Fruit fly (Drosophila melanogaster) whole organism, embryonic: ENCODE results near the gene CG4968.

ENCODE experiments used
- Antp ChIP-seq: fragments of 200-800 bp; sonication (Bioruptor generic); optimal IDR thresholded peaks from 3 replicates; lab custom pipeline; 2016; ENCODE audit warnings: missing biosample characterization, missing genetic modification characterization
- Atf-2 ChIP-seq: fragments of 200-800 bp; sonication (Bioruptor generic); optimal IDR thresholded peaks from 2 replicates; lab custom pipeline; 2016; ENCODE audit warnings: missing biosample characterization, missing genetic modification characterization
- Atf6 ChIP-seq: fragments of 200-800 bp; sonication (Bioruptor generic); IDR thresholded peaks from 2 replicates; pipeline ENCODE4 v1.3.6; 2022; ENCODE audit warnings: missing biosample characterization, missing genetic modification characterization
- B-H1 ChIP-seq: fragments of 200-800 bp; sonication (Bioruptor generic); IDR thresholded peaks from 3 replicates; pipeline ENCODE4 v1.3.6; 2022; ENCODE audit warnings: missing biosample characterization, missing genetic modification characterization
- BEAF-32 ChIP-seq: fragments of 200-800 bp; sonication (Bioruptor generic); optimal IDR thresholded peaks from 3 replicates; lab custom pipeline; 2017; ENCODE audit warnings: missing biosample characterization, missing genetic modification characterization, mild to moderate bottlenecking, moderate library complexity, missing genetic modification reagents
- CG10543 ChIP-seq: fragments of 200-800 bp; sonication (Bioruptor generic); optimal IDR thresholded peaks from 3 replicates; lab custom pipeline; 2017; ENCODE audit warnings: missing biosample characterization, mild to moderate bottlenecking, missing genetic modification characterization, moderate library complexity
- CG11398 ChIP-seq: fragments of 200-800 bp; sonication (Bioruptor generic); optimal IDR thresholded peaks from 2 replicates; lab custom pipeline; 2016; ENCODE audit warnings: missing biosample characterization, missing genetic modification characterization
- CG12299 ChIP-seq: fragments of 200-800 bp; sonication (Bioruptor generic); optimal IDR thresholded peaks from 2 replicates; lab custom pipeline; 2018; ENCODE audit warnings: missing biosample characterization, mild to moderate bottlenecking, missing genetic modification characterization
- CG1233 ChIP-seq: fragments of 200-800 bp; sonication (Bioruptor generic); optimal IDR thresholded peaks from 4 replicates; lab custom pipeline; 2018; ENCODE audit warnings: missing biosample characterization, mild to moderate bottlenecking, missing genetic modification characterization
- CG14710 ChIP-seq: fragments of 200-800 bp; sonication (Bioruptor generic); optimal IDR thresholded peaks from 3 replicates; lab custom pipeline; 2019; ENCODE audit warnings: missing biosample characterization, mild to moderate bottlenecking, missing genetic modification characterization, moderate library complexity
- CG18476 ChIP-seq: fragments of 200-800 bp; sonication (Bioruptor generic); optimal IDR thresholded peaks from 2 replicates; lab custom pipeline; 2016; ENCODE audit warnings: missing biosample characterization, mild to moderate bottlenecking, missing genetic modification characterization
- CG18619 ChIP-seq: fragments of 200-800 bp; sonication (Bioruptor generic); optimal IDR thresholded peaks from 3 replicates; lab custom pipeline; 2017; ENCODE audit warnings: missing biosample characterization, mild to moderate bottlenecking, missing genetic modification characterization
- CG30020 ChIP-seq: fragments of 200-800 bp; optimal IDR thresholded peaks from 2 replicates; lab custom pipeline; 2019; ENCODE audit warnings: missing biosample characterization, mild to moderate bottlenecking, missing genetic modification characterization, moderate library complexity
- CG31224 ChIP-seq: fragments of 200-800 bp; sonication (Bioruptor generic); IDR thresholded peaks from 2 replicates; pipeline ENCODE4 v1.3.6; 2022; ENCODE audit warnings: missing biosample characterization, missing genetic modification characterization
- CG33557 ChIP-seq: fragments of 200-800 bp; sonication (Bioruptor generic); optimal IDR thresholded peaks from 2 replicates; lab custom pipeline; 2019; ENCODE audit warnings: missing biosample characterization, mild to moderate bottlenecking, missing genetic modification characterization, moderate library complexity
- CG34376 ChIP-seq: fragments of 200-800 bp; sonication (Bioruptor generic); optimal IDR thresholded peaks from 2 replicates; lab custom pipeline; 2018; ENCODE audit warnings: missing biosample characterization, mild to moderate bottlenecking, missing genetic modification characterization
- CG34422 ChIP-seq: fragments of 200-800 bp; sonication (Bioruptor generic); IDR thresholded peaks from 3 replicates; pipeline ENCODE4 v1.3.6; 2022; ENCODE audit warnings: missing biosample characterization, missing genetic modification characterization
- CG4282 ChIP-seq: fragments of 200-800 bp; sonication (Bioruptor generic); optimal IDR thresholded peaks from 2 replicates; lab custom pipeline; 2016; ENCODE audit warnings: missing biosample characterization, missing genetic modification characterization
- CG5245 ChIP-seq: fragments of 200-800 bp; sonication (Bioruptor generic); optimal IDR thresholded peaks from 3 replicates; lab custom pipeline; 2016; ENCODE audit warnings: missing biosample characterization, missing genetic modification characterization
- CG7357 ChIP-seq: fragments of 200-800 bp; sonication (Bioruptor generic); IDR thresholded peaks from 3 replicates; pipeline ENCODE4 v1.3.6; 2022; ENCODE audit warnings: missing biosample characterization, missing genetic modification characterization
- CG8290 ChIP-seq, 3 experiments: fragments of 200-800 bp; sonication (Bioruptor generic); optimal IDR thresholded peaks; 2 replicates each; lab custom pipeline; 2016 to 2019; ENCODE audit warnings: missing biosample characterization in 3 of 3, missing genetic modification characterization in 3 of 3, mild to moderate bottlenecking in 2 of 3, moderate library complexity in 1 of 3
- CG9797 ChIP-seq: fragments of 200-800 bp; sonication (Bioruptor generic); optimal IDR thresholded peaks from 3 replicates; lab custom pipeline; 2018; ENCODE audit warnings: missing biosample characterization, mild to moderate bottlenecking, missing genetic modification characterization
- D19A ChIP-seq: fragments of 200-800 bp; optimal IDR thresholded peaks from 3 replicates; lab custom pipeline; 2019; ENCODE audit warnings: missing biosample characterization, mild to moderate bottlenecking, missing genetic modification characterization, moderate library complexity
- D19B ChIP-seq: fragments of 200-800 bp; sonication (Bioruptor generic); optimal IDR thresholded peaks from 2 replicates; lab custom pipeline; 2017; ENCODE audit warnings: missing biosample characterization, mild to moderate bottlenecking, missing genetic modification characterization
- Dad ChIP-seq: fragments of 200-800 bp; sonication (Bioruptor generic); optimal IDR thresholded peaks from 3 replicates; lab custom pipeline; 2016; ENCODE audit warnings: missing biosample characterization, missing genetic modification characterization
- E2f2 ChIP-seq: fragments of 200-800 bp; sonication (Bioruptor generic); IDR thresholded peaks from 2 replicates; pipeline ENCODE4 v1.3.6; 2022; ENCODE audit warnings: missing biosample characterization, missing genetic modification characterization
- Gug ChIP-seq: fragments of 200-800 bp; sonication (Bioruptor generic); IDR thresholded peaks from 4 replicates; pipeline ENCODE4 v1.3.6; 2022; ENCODE audit warnings: missing biosample characterization, missing genetic modification characterization
- HmgD ChIP-seq: fragments of 200-800 bp; sonication (Bioruptor generic); optimal IDR thresholded peaks from 3 replicates; lab custom pipeline; 2016; ENCODE audit warnings: missing biosample characterization, missing genetic modification characterization
- MBD-R2 ChIP-seq: fragments of 200-800 bp; sonication (Bioruptor generic); IDR thresholded peaks from 2 replicates; pipeline ENCODE4 v1.3.6; 2022; ENCODE audit warnings: missing biosample characterization, missing genetic modification characterization
- Pdp1 ChIP-seq, 2 experiments: fragments of 200-800 bp; sonication (Bioruptor generic); optimal IDR thresholded peaks; 3 replicates each; lab custom pipeline; 2016; ENCODE audit warnings: missing biosample characterization in 2 of 2, missing genetic modification characterization in 2 of 2, mild to moderate bottlenecking in 1 of 2, moderate library complexity in 1 of 2
- Rfx ChIP-seq: fragments of 200-800 bp; sonication (Bioruptor generic); IDR thresholded peaks from 2 replicates; pipeline ENCODE4 v1.3.6; 2022; ENCODE audit warnings: missing biosample characterization, missing genetic modification characterization
- Taf1 ChIP-seq: fragments of 200-800 bp; sonication (Bioruptor generic); IDR thresholded peaks from 2 replicates; pipeline ENCODE4 v1.3.6; 2022; ENCODE audit warnings: missing biosample characterization, missing genetic modification characterization
- aop ChIP-seq: fragments of 200-800 bp; sonication (Bioruptor generic); IDR thresholded peaks from 2 replicates; pipeline ENCODE4 v1.3.6; 2022; ENCODE audit warnings: missing biosample characterization, missing genetic modification characterization
- az2 ChIP-seq: fragments of 200-800 bp; sonication (Bioruptor generic); optimal IDR thresholded peaks from 3 replicates; lab custom pipeline; 2016; ENCODE audit warnings: missing biosample characterization, missing genetic modification characterization
- gsb ChIP-seq: fragments of 200-800 bp; sonication (Bioruptor generic); IDR thresholded peaks from 2 replicates; pipeline ENCODE4 v1.3.6; 2022; ENCODE audit warnings: missing biosample characterization, missing genetic modification characterization
- gt ChIP-seq: fragments of 200-800 bp; sonication (Bioruptor generic); IDR thresholded peaks from 2 replicates; pipeline ENCODE4 v1.3.6; 2022; ENCODE audit warnings: missing biosample characterization, missing genetic modification characterization
- mld ChIP-seq: fragments of 200-800 bp; sonication (Bioruptor generic); IDR thresholded peaks from 3 replicates; pipeline ENCODE4 v1.3.6; 2022; ENCODE audit warnings: missing biosample characterization, missing genetic modification characterization; ENCODE audit not compliant: partially characterized antibody
- pfk ChIP-seq: fragments of 200-800 bp; sonication (Bioruptor generic); optimal IDR thresholded peaks from 2 replicates; lab custom pipeline; 2018; ENCODE audit warnings: missing biosample characterization, mild to moderate bottlenecking, missing genetic modification characterization, moderate library complexity
- pzg ChIP-seq: fragments of 200-800 bp; sonication (Bioruptor generic); optimal IDR thresholded peaks from 3 replicates; lab custom pipeline; 2018; ENCODE audit warnings: missing biosample characterization, mild to moderate bottlenecking, missing genetic modification characterization, moderate library complexity
- repo ChIP-seq: fragments of 200-800 bp; sonication (Bioruptor generic); optimal IDR thresholded peaks from 2 replicates; lab custom pipeline; 2016; ENCODE audit warnings: missing biosample characterization, missing genetic modification characterization
- row ChIP-seq: fragments of 200-800 bp; sonication (Bioruptor generic); IDR thresholded peaks from 3 replicates; pipeline ENCODE4 v1.3.6; 2022; ENCODE audit warnings: missing biosample characterization, missing genetic modification characterization
- sens ChIP-seq: fragments of 200-800 bp; sonication (Bioruptor generic); peaks from one replicate; lab custom pipeline; 2016; ENCODE audit warnings: missing biosample characterization, missing genetic modification characterization
- slou ChIP-seq: fragments of 200-800 bp; sonication (Bioruptor generic); optimal IDR thresholded peaks from 3 replicates; lab custom pipeline; 2016; ENCODE audit warnings: missing biosample characterization, missing genetic modification characterization
- stwl ChIP-seq: fragments of 200-800 bp; sonication (Bioruptor generic); optimal IDR thresholded peaks from 3 replicates; lab custom pipeline; 2018; ENCODE audit warnings: missing biosample characterization, mild to moderate bottlenecking, missing genetic modification characterization, moderate library complexity
- sug ChIP-seq: fragments of 200-800 bp; optimal IDR thresholded peaks from 2 replicates; lab custom pipeline; 2019; ENCODE audit warnings: missing biosample characterization, mild to moderate bottlenecking, missing genetic modification characterization, moderate library complexity
- ttk ChIP-seq: fragments of 200-800 bp; sonication (Bioruptor generic); IDR thresholded peaks from 2 replicates; pipeline ENCODE4 v2.1.2; 2022; ENCODE audit warnings: missing biosample characterization, missing genetic modification characterization

CG4968 gene

dm6 chr2L:10322176-10322575, 15.5 kb downstream of the CG4968 start, which contains the start of gene CG4995:
Gene CG4995 (plus strand): TSS chr2L:10322476.
- TF ChIP-seq HmgD (GFP tag; lab: Kevin White, UChicago) (no peak), MBD-R2 (GFP tag; lab: Robert Waterston, UW) (no peak), D19A (tag; lab: Kevin White, UChicago) (peak; percentile 18), sens (GFP tag; lab: Kevin White, UChicago) (peak; percentile 50)

dm6 chr2L:10322773-10323487, 16.2 kb downstream of the CG4968 start, which contains the start of gene CG5381:
Gene CG5381 (minus strand): TSS chr2L:10323102.
- TF ChIP-seq sug (tag; lab: Kevin White, UChicago): peak; percentile 15
- peak; percentile 96 for TF ChIP-seq D19B
- no peak for TF ChIP-seq CG8290 (GFP tag; optimal IDR thresholded peaks at IDR 0.05; lab: Kevin White, UChicago)
- TF ChIP-seq CG8290 (tag; optimal IDR thresholded peaks at IDR 0.05; lab: Kevin White, UChicago): no peak
- TF ChIP-seq row: peak; percentile 44; the same call in 2 of the 3 replicates
- no peak for TF ChIP-seq CG5245 (GFP tag; lab: Kevin White, UChicago)
- peak in 1 of 2 experiments; percentile 82 for TF ChIP-seq Pdp1 (GFP tag; optimal IDR thresholded peaks at IDR 0.05; lab: Kevin White, UChicago)
- TF ChIP-seq, all 482 proteins: peak for 4

- TF ChIP-seq sens (GFP tag; lab: Kevin White, UChicago): peak; percentile 10
- no peak for TF ChIP-seq CG1233 (GFP tag; lab: Kevin White, UChicago)
- TF ChIP-seq repo: no peak
- no peak for TF ChIP-seq B-H1 (GFP tag; lab: Robert Waterston, UW)
- no peak for TF ChIP-seq Atf-2 (GFP tag; lab: Kevin White, UChicago)
- no peak for TF ChIP-seq slou (GFP tag; lab: Kevin White, UChicago)
- peak; percentile 48 for TF ChIP-seq stwl
- no peak for TF ChIP-seq Antp (GFP tag; lab: Kevin White, UChicago)
- no peak for TF ChIP-seq Dad
- TF ChIP-seq CG12299 (tag; lab: Kevin White, UChicago): no peak
- no peak for TF ChIP-seq CG4282 (GFP tag; lab: Kevin White, UChicago)
- no peak for TF ChIP-seq CG11398
- no peak for TF ChIP-seq Atf6 (GFP tag; lab: Robert Waterston, UW)
- no peak for TF ChIP-seq CG34422 (GFP tag; lab: Robert Waterston, UW)
- TF ChIP-seq gsb (GFP tag; lab: Robert Waterston, UW): no peak
- TF ChIP-seq mld (GFP tag; lab: Robert Waterston, UW): no peak
- no peak for TF ChIP-seq gt
- peak; percentile 40 for TF ChIP-seq pzg (GFP tag; lab: Kevin White, UChicago)
- peak; percentile 85 for TF ChIP-seq pfk
- no peak for TF ChIP-seq Taf1 (GFP tag; lab: Robert Waterston, UW)
- TF ChIP-seq BEAF-32: peak; percentile 7
- TF ChIP-seq CG30020 (tag; lab: Kevin White, UChicago): peak; percentile 89
- no peak for TF ChIP-seq ttk (GFP tag; lab: Robert Waterston, UW)
- no peak for TF ChIP-seq CG18619
- TF ChIP-seq CG10543: no peak
- no peak for TF ChIP-seq Gug (GFP tag; lab: Robert Waterston, UW)
- no peak for TF ChIP-seq CG7357
- TF ChIP-seq Rfx: no peak
- peak; percentile 59 for TF ChIP-seq CG9797 (GFP tag; lab: Kevin White, UChicago)
- peak; percentile 7 for TF ChIP-seq CG14710 (tag; lab: Kevin White, UChicago)
- TF ChIP-seq CG8290 (GFP tag; optimal IDR thresholded peaks at IDR 0.05; lab: Kevin White, UChicago): peak; percentile 46
- TF ChIP-seq CG8290 (tag; optimal IDR thresholded peaks at IDR 0.05; lab: Kevin White, UChicago): no peak
- peak; percentile 80 for TF ChIP-seq E2f2 (GFP tag; lab: Robert Waterston, UW)
- TF ChIP-seq az2 (GFP tag; lab: Kevin White, UChicago): no peak
- TF ChIP-seq CG31224: no peak
- no peak for TF ChIP-seq CG18476 (GFP tag; lab: Kevin White, UChicago)
- TF ChIP-seq CG33557: no peak
- TF ChIP-seq CG34376 (GFP tag; lab: Kevin White, UChicago): no peak
- TF ChIP-seq aop: no peak
Observed at dm6 chr2L:10327790-10328189, 21.1 kb downstream of the CG4968 start, which contains the start of gene RnrL. Gene RnrL (minus strand): TSS chr2L:10327943.
